Worm (Caenorhabditis elegans) whole organism, L1 larva: Measurements from ENCODE around the gene sru-37.

Source experiments
- C16A3.4 ChIP-seq: fragments of 150-350 bp; optimal IDR thresholded peaks from 2 replicates; lab custom pipeline; 2014; ENCODE audit warnings: missing biosample characterization, missing genetic modification characterization
- C34B4.2 ChIP-seq: sonication (generic microtip); optimal IDR thresholded peaks from 2 replicates; lab custom pipeline; 2017; ENCODE audit warnings: mild to moderate bottlenecking, missing genetic modification characterization, missing compliant biosample characterization
- F16B12.6 ChIP-seq: fragments of 150-350 bp; optimal IDR thresholded peaks from 2 replicates; lab custom pipeline; 2014; ENCODE audit warnings: missing biosample characterization, missing genetic modification characterization
- alr-1 ChIP-seq: fragments of 200-800 bp; sonication (Bioruptor generic); optimal IDR thresholded peaks from 2 replicates; lab custom pipeline; 2018; ENCODE audit warnings: borderline replicate concordance, mild to moderate bottlenecking, missing genetic modification characterization, missing compliant biosample characterization
- ceh-90 ChIP-seq: sonication (generic microtip); optimal IDR thresholded peaks from 2 replicates; lab custom pipeline; 2016; ENCODE audit warnings: missing genetic modification characterization, missing compliant biosample characterization
- ces-1 ChIP-seq: fragments of 150-350 bp; optimal IDR thresholded peaks from 2 replicates; lab custom pipeline; 2014; ENCODE audit warnings: missing biosample characterization, missing genetic modification reagents, missing genetic modification characterization
- dsc-1 ChIP-seq: sonication (generic microtip); optimal IDR thresholded peaks from 2 replicates; lab custom pipeline; 2016; ENCODE audit warnings: mild to moderate bottlenecking, missing genetic modification characterization, missing compliant biosample characterization
- efl-1 ChIP-seq, 4 experiments: fragments of 150-350 bp; optimal IDR thresholded peaks in 3 of 4; peaks in 1 of 4; 1 replicate in 1 of 4; 2 replicates in 3 of 4; lab custom pipeline; 2014; ENCODE audit warnings: missing biosample characterization in 2 of 4, missing genetic modification characterization in 2 of 4, missing genetic modification reagents in 2 of 4
- egl-13 ChIP-seq: sonication (generic microtip); optimal IDR thresholded peaks from 2 replicates; lab custom pipeline; 2016; ENCODE audit warnings: missing genotype, missing genetic modification reagents, missing genetic modification characterization, missing compliant biosample characterization
- egl-27 ChIP-seq, 2 experiments: fragments of 150-350 bp in 1 of 2; sonication (generic microtip); optimal IDR thresholded peaks; 3 replicates each; lab custom pipeline; 2017 to 2018; ENCODE audit warnings: missing biosample characterization in 2 of 2, missing genetic modification characterization in 2 of 2, missing genetic modification reagents in 2 of 2
- elt-2 ChIP-seq: sonication (generic microtip); optimal IDR thresholded peaks from 2 replicates; lab custom pipeline; 2016; ENCODE audit warnings: missing genetic modification characterization, mild to moderate bottlenecking, inconsistent platforms, missing compliant biosample characterization, missing genetic modification reagents
- elt-3 ChIP-seq, 6 experiments: fragments of 150-350 bp in 1 of 6; sonication (generic microtip); optimal IDR thresholded peaks; 2 replicates each; lab custom pipeline; 2017 to 2018; ENCODE audit warnings: missing biosample characterization in 6 of 6, missing genetic modification characterization in 6 of 6, inconsistent platforms in 1 of 6
- fkh-10 ChIP-seq: sonication (generic microtip); optimal IDR thresholded peaks from 2 replicates; lab custom pipeline; 2017; ENCODE audit warnings: missing biosample characterization, missing genetic modification reagents, missing genetic modification characterization
- fkh-4 ChIP-seq: sonication (generic microtip); optimal IDR thresholded peaks from 2 replicates; lab custom pipeline; 2016; ENCODE audit warnings: missing compliant biosample characterization, missing genetic modification characterization, borderline replicate concordance
- fkh-8 ChIP-seq: sonication (generic microtip); optimal IDR thresholded peaks from 2 replicates; lab custom pipeline; 2016; ENCODE audit warnings: mild to moderate bottlenecking, missing genetic modification characterization, missing compliant biosample characterization
- hlh-4 ChIP-seq: sonication (generic microtip); optimal IDR thresholded peaks from 2 replicates; lab custom pipeline; 2016; ENCODE audit warnings: mild to moderate bottlenecking, missing genetic modification characterization, missing compliant biosample characterization
- irx-1 ChIP-seq: sonication (generic microtip); optimal IDR thresholded peaks from 2 replicates; lab custom pipeline; 2016; ENCODE audit warnings: missing genetic modification characterization, missing compliant biosample characterization
- lin-13 ChIP-seq: fragments of 150-350 bp; optimal IDR thresholded peaks from 2 replicates; lab custom pipeline; 2014; ENCODE audit warnings: missing biosample characterization, missing genetic modification reagents, missing genetic modification characterization
- lin-14 ChIP-seq: fragments of 200-800 bp; sonication (Bioruptor generic); optimal IDR thresholded peaks from 2 replicates; lab custom pipeline; 2018; ENCODE audit warnings: mild to moderate bottlenecking, missing genetic modification characterization, moderate library complexity, missing compliant biosample characterization
- lir-3 ChIP-seq: sonication (generic microtip); optimal IDR thresholded peaks from 2 replicates; lab custom pipeline; 2016; ENCODE audit warnings: mild to moderate bottlenecking, missing genetic modification characterization, moderate library complexity, missing compliant biosample characterization; ENCODE audit not compliant: poor library complexity
- lsy-2 ChIP-seq, 2 experiments: fragments of 150-350 bp; optimal IDR thresholded peaks; 2 replicates each; lab custom pipeline; 2014; ENCODE audit warnings: missing biosample characterization in 2 of 2, missing genetic modification characterization in 2 of 2
- mdl-1 ChIP-seq, 2 experiments: fragments of 150-350 bp; optimal IDR thresholded peaks; 2 replicates each; lab custom pipeline; 2014 to 2017; ENCODE audit warnings: missing biosample characterization in 2 of 2, missing genetic modification characterization in 2 of 2, inconsistent platforms in 1 of 2
- mep-1 ChIP-seq: fragments of 150-350 bp; optimal IDR thresholded peaks from 2 replicates; lab custom pipeline; 2014; ENCODE audit warnings: missing biosample characterization, missing genetic modification characterization
- nhr-19 ChIP-seq: fragments of 200-800 bp; sonication (Bioruptor generic); conservative IDR thresholded peaks from 2 replicates; pipeline ENCODE4 v1.3.6; 2022; ENCODE audit warnings: missing genetic modification characterization, missing compliant biosample characterization
- nhr-20 ChIP-seq: sonication (generic microtip); optimal IDR thresholded peaks from 2 replicates; lab custom pipeline; 2016; ENCODE audit warnings: mild to moderate bottlenecking, missing genetic modification characterization, missing compliant biosample characterization
- nhr-237 ChIP-seq: fragments of 150-350 bp; optimal IDR thresholded peaks from 2 replicates; lab custom pipeline; 2014; ENCODE audit warnings: missing biosample characterization, missing genetic modification characterization
- nhr-47 ChIP-seq: sonication (generic microtip); optimal IDR thresholded peaks from 2 replicates; lab custom pipeline; 2016; ENCODE audit warnings: mild to moderate bottlenecking, missing genetic modification characterization, moderate library complexity, missing compliant biosample characterization
- nhr-71 ChIP-seq: sonication (generic microtip); optimal IDR thresholded peaks from 2 replicates; lab custom pipeline; 2016; ENCODE audit warnings: mild to moderate bottlenecking, missing genetic modification characterization, moderate library complexity, missing compliant biosample characterization
- nhr-90 ChIP-seq: sonication (generic microtip); optimal IDR thresholded peaks from 2 replicates; lab custom pipeline; 2016; ENCODE audit warnings: mild to moderate bottlenecking, missing genetic modification characterization, missing compliant biosample characterization; ENCODE audit not compliant: poor library complexity
- rnt-1 ChIP-seq: sonication (generic microtip); optimal IDR thresholded peaks from 2 replicates; lab custom pipeline; 2016; ENCODE audit warnings: mild to moderate bottlenecking, missing genetic modification characterization, moderate library complexity, missing compliant biosample characterization
- skn-1 ChIP-seq: fragments of 150-350 bp; optimal IDR thresholded peaks from 2 replicates; lab custom pipeline; 2014; ENCODE audit warnings: missing biosample characterization, missing genetic modification characterization
- sox-4 ChIP-seq: sonication (generic microtip); optimal IDR thresholded peaks from 2 replicates; lab custom pipeline; 2016; ENCODE audit warnings: missing genetic modification characterization, missing compliant biosample characterization
- swsn-7 ChIP-seq: sonication (generic microtip); optimal IDR thresholded peaks from 2 replicates; lab custom pipeline; 2016; ENCODE audit warnings: missing genetic modification characterization, missing compliant biosample characterization
- tbx-2 ChIP-seq: sonication (generic microtip); optimal IDR thresholded peaks from 2 replicates; lab custom pipeline; 2016; ENCODE audit warnings: missing genetic modification characterization, missing compliant biosample characterization
- unc-30 ChIP-seq: sonication (generic microtip); optimal IDR thresholded peaks from 2 replicates; lab custom pipeline; 2017; ENCODE audit warnings: missing biosample characterization, missing genetic modification characterization
- unc-98 ChIP-seq: fragments of 200-800 bp; sonication (Bioruptor generic); IDR thresholded peaks from 2 replicates; pipeline ENCODE4 v1.3.6; 2022; ENCODE audit warnings: missing genetic modification characterization, missing compliant biosample characterization
- xbp-1 ChIP-seq: sonication (generic microtip); optimal IDR thresholded peaks from 2 replicates; lab custom pipeline; 2016; ENCODE audit warnings: missing genetic modification characterization, missing compliant biosample characterization
- zag-1 ChIP-seq: fragments of 150-350 bp; optimal IDR thresholded peaks from 2 replicates; lab custom pipeline; 2014; ENCODE audit warnings: missing biosample characterization, missing genetic modification characterization
- ztf-11 ChIP-seq, 2 experiments: sonication (generic microtip); optimal IDR thresholded peaks; 2 replicates each; lab custom pipeline; 2016 to 2017; ENCODE audit warnings: missing genetic modification characterization in 2 of 2, missing biosample characterization in 1 of 2, missing compliant biosample characterization in 1 of 2

The sru-37 gene

ce11 chrV:9763759-9764158 is 41.5 kb upstream of the sru-37 start:
- TF ChIP-seq C16A3.4 (tag; lab: Kevin White, UChicago) (no peak), elt-3 (tag; optimal IDR thresholded peaks at IDR 0.05; lab: Kevin White, UChicago) (no peak), alr-1 (tag; lab: Kevin White, UChicago) (no peak), elt-2 (tag; lab: Kevin White, UChicago) (no peak), dsc-1 (tag; lab: Kevin White, UChicago) (no peak), egl-27 (tag; optimal IDR thresholded peaks at IDR 0.05; lab: Kevin White, UChicago) (no peak), sox-4 (no peak), nhr-20 (tag; lab: Kevin White, UChicago) (no peak), hlh-4 (no peak), ceh-90 (tag; lab: Kevin White, UChicago) (no peak), mdl-1 (tag; optimal IDR thresholded peaks at IDR 0.05; lab: Kevin White, UChicago) (no peak)

ce11 chrV:9764552-9764951 is 40.7 kb upstream of the sru-37 start:
- TF ChIP-seq irx-1 (tag; lab: Kevin White, UChicago) (no peak), efl-1 (optimal IDR thresholded peaks at IDR 0.05; lab: Kevin White, UChicago) (no peak), efl-1 (GFP tag; optimal IDR thresholded peaks at IDR 0.05 in 1 of 2; lab: Kevin White, UChicago) (peak in 1 of 2 experiments; percentile 30)

ce11 chrV:9765622-9766021 is 39.6 kb upstream of the sru-37 start:
- TF ChIP-seq efl-1 (optimal IDR thresholded peaks at IDR 0.05; lab: Kevin White, UChicago) (peak in 1 of 2 experiments; percentile 8), efl-1 (GFP tag; optimal IDR thresholded peaks at IDR 0.05 in 1 of 2; lab: Kevin White, UChicago) (no peak), swsn-7 (peak; percentile 15), tbx-2 (tag; lab: Kevin White, UChicago) (peak; percentile 17), mdl-1 (tag; optimal IDR thresholded peaks at IDR 0.05; lab: Kevin White, UChicago) (no peak), nhr-47 (tag; lab: Kevin White, UChicago) (peak; percentile 30), lin-13 (GFP tag; lab: Kevin White, UChicago) (no peak), nhr-237 (tag; lab: Kevin White, UChicago) (no peak), egl-27 (tag; optimal IDR thresholded peaks at IDR 0.05; lab: Kevin White, UChicago) (no peak), unc-30 (tag; lab: Kevin White, UChicago) (no peak), ces-1 (GFP tag; lab: Kevin White, UChicago) (peak; percentile 100), mep-1 (tag; lab: Kevin White, UChicago) (no peak), fkh-8 (tag; lab: Kevin White, UChicago) (no peak), lin-14 (peak; percentile 88), nhr-90 (no peak), skn-1 (tag; lab: Kevin White, UChicago) (no peak), unc-98 (GFP tag; lab: Robert Waterston, UW) (no peak), C34B4.2 (no peak), fkh-10 (peak; percentile 98), C16A3.4 (tag; lab: Kevin White, UChicago) (no peak), lir-3 (no peak), lsy-2 (tag; optimal IDR thresholded peaks at IDR 0.05; lab: Kevin White, UChicago) (peak; percentile 48 to 85), nhr-71 (tag; lab: Kevin White, UChicago) (peak; percentile 42), zag-1 (tag; lab: Kevin White, UChicago) (no peak), xbp-1 (tag; lab: Kevin White, UChicago) (no peak), F16B12.6 (tag; lab: Kevin White, UChicago) (no peak), egl-13 (no peak)

- TF ChIP-seq xbp-1 (tag; lab: Kevin White, UChicago) (no peak), mep-1 (tag; lab: Kevin White, UChicago) (no peak), efl-1 (optimal IDR thresholded peaks at IDR 0.05; lab: Kevin White, UChicago) (no peak), efl-1 (GFP tag; optimal IDR thresholded peaks at IDR 0.05 in 1 of 2; lab: Kevin White, UChicago) (peak in 1 of 2 experiments; percentile 58), ztf-11 (tag; optimal IDR thresholded peaks at IDR 0.05; lab: Kevin White, UChicago) (no peak), egl-27 (tag; optimal IDR thresholded peaks at IDR 0.05; lab: Kevin White, UChicago) (no peak), fkh-4 (tag; lab: Kevin White, UChicago) (no peak), nhr-19 (no peak), fkh-10 (peak; percentile 34), ces-1 (GFP tag; lab: Kevin White, UChicago) (peak; percentile 97), lin-14 (peak; percentile 22), rnt-1 (tag; lab: Kevin White, UChicago) (no peak)
- TF ChIP-seq, all 84 proteins: peak for 4
These were observed 37.3 kb upstream of the sru-37 start for ce11 chrV:9767941-9768340.
